Worm (Caenorhabditis elegans) whole organism, L3 larva: Measurements from ENCODE around the gene Y82E9BR.8.

Experiments used
- aly-2 ChIP-seq: fragments of 150-350 bp; optimal IDR thresholded peaks from 2 replicates; lab custom pipeline; 2014; ENCODE audit warnings: missing biosample characterization, missing genetic modification characterization
- ceh-16 ChIP-seq: sonication (generic microtip); optimal IDR thresholded peaks from 2 replicates; lab custom pipeline; 2017; ENCODE audit warnings: missing biosample characterization, missing genetic modification characterization
- ceh-82 ChIP-seq: fragments of 150-350 bp; optimal IDR thresholded peaks from 2 replicates; lab custom pipeline; 2014; ENCODE audit warnings: missing biosample characterization, missing genetic modification characterization
- elt-1 ChIP-seq: fragments of 150-350 bp; optimal IDR thresholded peaks from 2 replicates; lab custom pipeline; 2014; ENCODE audit warnings: missing biosample characterization, missing genetic modification characterization
- fos-1 ChIP-seq: fragments of 150-350 bp; optimal IDR thresholded peaks from 2 replicates; lab custom pipeline; 2014; ENCODE audit warnings: missing biosample characterization, missing genetic modification characterization
- nfya-1 ChIP-seq: sonication (generic microtip); optimal IDR thresholded peaks from 2 replicates; lab custom pipeline; 2017; ENCODE audit warnings: missing genetic modification characterization, mild to moderate bottlenecking, missing compliant biosample characterization, antibody characterized with exemption, moderate library complexity; ENCODE audit not compliant: insufficient read depth
- nhr-12 ChIP-seq: fragments of 150-350 bp; optimal IDR thresholded peaks from 2 replicates; lab custom pipeline; 2014; ENCODE audit warnings: missing biosample characterization, missing genetic modification characterization
- nhr-28 ChIP-seq: fragments of 150-350 bp; optimal IDR thresholded peaks from 2 replicates; lab custom pipeline; 2014; ENCODE audit warnings: missing biosample characterization, missing genetic modification characterization
- nhr-43 ChIP-seq: sonication (generic microtip); optimal IDR thresholded peaks from 2 replicates; lab custom pipeline; 2016; ENCODE audit warnings: mild to moderate bottlenecking, missing genetic modification characterization, missing compliant biosample characterization; ENCODE audit not compliant: poor library complexity, severe bottlenecking
- nhr-76 ChIP-seq: fragments of 150-350 bp; sonication (generic microtip); optimal IDR thresholded peaks from 5 replicates; lab custom pipeline; 2014; ENCODE audit warnings: missing biosample characterization, missing genetic modification characterization
- nhr-77 ChIP-seq: fragments of 150-350 bp; optimal IDR thresholded peaks from 2 replicates; lab custom pipeline; 2014; ENCODE audit warnings: missing biosample characterization, missing genetic modification characterization
- pha-4 ChIP-seq: fragments of 150-350 bp; optimal IDR thresholded peaks from 2 replicates; lab custom pipeline; 2014; ENCODE audit warnings: missing biosample characterization, missing genetic modification reagents, missing genetic modification characterization
- unc-62 ChIP-seq: fragments of 150-350 bp; sonication (generic microtip); optimal IDR thresholded peaks from 4 replicates; lab custom pipeline; 2014; ENCODE audit warnings: missing biosample characterization, missing genetic modification reagents, missing genetic modification characterization
- ztf-4 ChIP-seq: fragments of 150-350 bp; optimal IDR thresholded peaks from 2 replicates; lab custom pipeline; 2014; ENCODE audit warnings: missing biosample characterization, missing genetic modification characterization

DNA sequence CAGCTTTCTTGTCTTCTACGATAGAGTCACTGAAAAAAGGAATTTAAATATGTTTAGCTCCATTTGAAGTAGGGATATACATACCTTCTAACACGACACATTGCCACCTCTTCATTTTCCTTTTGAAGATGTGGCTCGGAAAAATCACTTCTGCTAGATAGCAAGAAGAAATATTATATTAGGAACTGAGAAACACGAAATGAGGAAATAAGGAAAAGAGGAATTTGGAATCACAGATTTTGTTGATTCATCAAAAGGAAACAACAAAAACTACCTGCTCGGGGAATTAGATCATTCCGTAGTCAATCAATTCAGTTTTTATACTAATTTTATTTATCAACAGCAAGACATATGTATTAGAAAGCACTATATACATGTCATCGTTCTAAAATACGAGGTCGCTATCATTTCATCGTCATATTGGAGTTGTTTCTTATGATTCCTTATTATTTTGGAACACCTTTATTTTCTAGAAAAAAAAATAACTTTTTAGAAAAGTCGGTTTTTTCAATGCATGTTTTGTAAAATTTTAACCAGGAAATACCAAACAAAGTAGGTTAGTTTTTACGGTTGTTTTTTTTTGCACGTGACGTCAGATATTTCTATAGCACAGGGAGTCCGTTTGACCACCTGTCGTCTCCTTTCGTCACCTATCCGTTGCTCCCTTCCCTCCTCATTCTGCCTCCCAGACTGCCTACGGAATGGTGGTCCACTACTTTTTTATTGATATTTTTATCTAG is 22.8 kb upstream of the Y82E9BR.8 start, which contains the start of the genes pals-21 and Y82E9BR.6:
- no peak for TF ChIP-seq nhr-12 (tag; lab: Kevin White, UChicago)
- TF ChIP-seq nhr-28 (tag; lab: Kevin White, UChicago), result no peak
- TF ChIP-seq unc-62 (GFP tag; lab: Kevin White, UChicago), result no peak
- no peak for TF ChIP-seq pha-4 (tag; lab: Kevin White, UChicago)
- no peak for TF ChIP-seq nhr-76
- TF ChIP-seq aly-2 (tag; lab: Kevin White, UChicago), result no peak
- TF ChIP-seq nfya-1, result no peak
- no peak for TF ChIP-seq elt-1 (tag; lab: Kevin White, UChicago)
- TF ChIP-seq fos-1, result no peak
- no peak for TF ChIP-seq ceh-16 (tag; lab: Kevin White, UChicago)
- no peak for TF ChIP-seq ztf-4 (tag; lab: Kevin White, UChicago)
- TF ChIP-seq ceh-82, result no peak
- no peak for TF ChIP-seq nhr-43 (tag; lab: Kevin White, UChicago)
- TF ChIP-seq nhr-77, result no peak
